Worm (Caenorhabditis elegans): Measurements from ENCODE around the gene spe-36.
A peak's percentile ranks its signal among the peaks of the same experiment; 100 is the strongest.

The spe-36 gene

ce11 chrIV:11594191-11594673 lies 2.2 kb upstream of the spe-36 start, which contains the start of gene mig-38 (continued):
- TF ChIP-seq ceh-91 (GFP tag; IDR thresholded peaks at IDR 0.05) (no peak), somi-1 (GFP tag; optimal IDR thresholded peaks at IDR 0.05) (peak; percentile 22), ztf-25 (GFP tag; IDR thresholded peaks at IDR 0.05) (no peak)

- TF ChIP-seq K12H6.12 (tag; optimal IDR thresholded peaks at IDR 0.05) (peak; percentile 75), chd-7 (tag; optimal IDR thresholded peaks at IDR 0.05) (peak; percentile 14), ceh-91 (GFP tag; IDR thresholded peaks at IDR 0.05) (peak; percentile 10; the same call in 1 of the 2 replicates), F57A8.1 (GFP tag; optimal IDR thresholded peaks at IDR 0.05) (peak; percentile 25), lsy-27 (tag; optimal IDR thresholded peaks at IDR 0.05; ENCODE audit: borderline replicate concordance, insufficient read depth) (no peak), nhr-27 (tag; optimal IDR thresholded peaks at IDR 0.05) (no peak), fkh-3 (tag; optimal IDR thresholded peaks at IDR 0.05) (no peak), nhr-179 (tag; optimal IDR thresholded peaks at IDR 0.05) (no peak), hrde-1 (tag; optimal IDR thresholded peaks at IDR 0.05; ENCODE audit: borderline replicate concordance) (no peak), ceh-40 (GFP tag; IDR thresholded peaks at IDR 0.05) (0 out of 2 replicates have a peak, but pooled peaks have one; percentile 52), hmg-20 (GFP tag; IDR thresholded peaks at IDR 0.05) (peak; percentile 37; the same call in 1 of the 2 replicates), akir-1 (GFP tag; optimal IDR thresholded peaks at IDR 0.05) (peak; percentile 38), rec-8 (tag; optimal IDR thresholded peaks at IDR 0.05) (no peak), lin-40 (tag; optimal IDR thresholded peaks at IDR 0.05) (peak; percentile 83), Y53F4B.3 (GFP tag; IDR thresholded peaks at IDR 0.05) (no peak), madf-8 (GFP tag; conservative IDR thresholded peaks at IDR 0.05) (no peak), ZK185.1 (tag; optimal IDR thresholded peaks at IDR 0.05; ENCODE audit: poor library complexity, severe bottlenecking) (peak; percentile 79), mcd-1 (GFP tag; IDR thresholded peaks at IDR 0.05) (peak; percentile 64), xnd-1 (tag; optimal IDR thresholded peaks at IDR 0.05) (no peak), ztf-26 (tag; optimal IDR thresholded peaks at IDR 0.05) (peak; percentile 51), nfyb-1 (GFP tag; IDR thresholded peaks at IDR 0.05) (peak; percentile 77), atf-7 (tag; optimal IDR thresholded peaks at IDR 0.05) (peak; percentile 42), efl-1 (GFP tag; optimal IDR thresholded peaks at IDR 0.05) (no peak), ztf-18 (tag; optimal IDR thresholded peaks at IDR 0.05) (peak; percentile 2), F37B4.10 (GFP tag; IDR thresholded peaks at IDR 0.05) (no peak), F23B12.7 (tag; optimal IDR thresholded peaks at IDR 0.05; ENCODE audit: insufficient read depth) (no peak), hlh-26 (GFP tag; conservative IDR thresholded peaks at IDR 0.05) (no peak), tlf-1 (GFP tag; optimal IDR thresholded peaks at IDR 0.05) (peak; percentile 48), zim-3 (tag; optimal IDR thresholded peaks at IDR 0.05) (no peak), ama-1 (optimal IDR thresholded peaks at IDR 0.05) (no peak), ama-1 (GFP tag; optimal IDR thresholded peaks at IDR 0.05) (no peak), egl-18 (GFP tag; IDR thresholded peaks at IDR 0.05) (0 out of 2 replicates have a peak, but pooled peaks have one; percentile 40), attf-5 (GFP tag; optimal IDR thresholded peaks at IDR 0.05) (peak; percentile 90), mel-28 (tag; optimal IDR thresholded peaks at IDR 0.05; ENCODE audit: borderline replicate concordance) (no peak), lir-1 (GFP tag; conservative IDR thresholded peaks at IDR 0.05) (no peak), dpff-1 (tag; optimal IDR thresholded peaks at IDR 0.05) (no peak), hlh-12 (tag; optimal IDR thresholded peaks at IDR 0.05) (no peak), snpc-4 (GFP tag; optimal IDR thresholded peaks at IDR 0.05) (no peak), snpc-4 (tag; optimal IDR thresholded peaks at IDR 0.05) (peak in 3 of 4 experiments; percentile 20 to 44 (median 26)), let-526 (GFP tag; IDR thresholded peaks at IDR 0.05) (peak; percentile 77), him-1 (tag; optimal IDR thresholded peaks at IDR 0.05) (no peak), tbp1 (GFP tag; optimal IDR thresholded peaks at IDR 0.05) (peak; percentile 54), cebp-2 (GFP tag; IDR thresholded peaks at IDR 0.05) (0 out of 2 replicates have a peak, but pooled peaks have one; percentile 47)
Measured at ce11 chrIV:11593415-11594190, 1.5 kb upstream of the spe-36 start, which contains the start of gene F40F11.3. Gene F40F11.3 (minus strand): TSS chrIV:11594003.

All from whole organism, young adult.